Fruit fly (Drosophila melanogaster) whole organism, wandering third instar larva: ENCODE measurements around the gene CG17196.

Source experiments
- CG9705 ChIP-seq: fragments of 200-800 bp; sonication (Bioruptor generic); optimal IDR thresholded peaks from 2 replicates; lab custom pipeline; 2018; ENCODE audit warnings: missing biosample characterization, mild to moderate bottlenecking, missing genetic modification characterization
- Jra ChIP-seq: sonication (Bioruptor generic); optimal IDR thresholded peaks from 2 replicates; lab custom pipeline; 2016; ENCODE audit warnings: missing biosample characterization, missing genetic modification characterization
- Rel ChIP-seq, 2 experiments: fragments of 200-800 bp; sonication (Bioruptor generic) in 1 of 2; optimal IDR thresholded peaks; 2 replicates in 1 of 2; 3 replicates in 1 of 2; lab custom pipeline; 2016 to 2019; ENCODE audit warnings: mild to moderate bottlenecking in 2 of 2, missing biosample characterization in 2 of 2, missing genetic modification characterization in 2 of 2, moderate library complexity in 1 of 2
- dsf ChIP-seq: sonication (Bioruptor generic); optimal IDR thresholded peaks from 2 replicates; lab custom pipeline; 2016; ENCODE audit warnings: missing biosample characterization, missing genetic modification characterization, borderline replicate concordance
- pan ChIP-seq: fragments of >200 bp; optimal IDR thresholded peaks from 2 replicates; lab custom pipeline; 2017

Gene CG17196

dm6 chr3R:25734967-25735800 is 40.9 kb downstream of the CG17196 start:
- no peak for TF ChIP-seq pan (lab: Kevin White, UChicago)
- no peak for TF ChIP-seq Jra (GFP tag; lab: Kevin White, UChicago)
- no peak for TF ChIP-seq Rel (GFP tag; optimal IDR thresholded peaks at IDR 0.05; lab: Kevin White, UChicago)
- TF ChIP-seq Rel (tag; optimal IDR thresholded peaks at IDR 0.05; lab: Kevin White, UChicago) = peak; percentile 29
- no peak for TF ChIP-seq dsf (GFP tag; lab: Kevin White, UChicago)
- TF ChIP-seq CG9705 = no peak
- TF ChIP-seq, all 38 proteins: peak for 1
